Worm (Caenorhabditis elegans) whole organism, L4/young adult: Measurements from ENCODE around the gene unc-69.

Experiments used
- W03F9.2 ChIP-seq: fragments of 150-350 bp; optimal IDR thresholded peaks from 2 replicates; lab custom pipeline; 2014; ENCODE audit warnings: missing biosample characterization, missing genetic modification characterization
- dao-5 ChIP-seq: sonication (generic microtip); optimal IDR thresholded peaks from 2 replicates; lab custom pipeline; 2016; ENCODE audit warnings: missing genotype, missing genetic modification characterization, moderate library complexity, missing compliant biosample characterization
- him-1 ChIP-seq: sonication (generic microtip); optimal IDR thresholded peaks from 2 replicates; lab custom pipeline; 2016; ENCODE audit warnings: missing genotype, missing genetic modification reagents, missing genetic modification characterization, missing compliant biosample characterization

DNA sequence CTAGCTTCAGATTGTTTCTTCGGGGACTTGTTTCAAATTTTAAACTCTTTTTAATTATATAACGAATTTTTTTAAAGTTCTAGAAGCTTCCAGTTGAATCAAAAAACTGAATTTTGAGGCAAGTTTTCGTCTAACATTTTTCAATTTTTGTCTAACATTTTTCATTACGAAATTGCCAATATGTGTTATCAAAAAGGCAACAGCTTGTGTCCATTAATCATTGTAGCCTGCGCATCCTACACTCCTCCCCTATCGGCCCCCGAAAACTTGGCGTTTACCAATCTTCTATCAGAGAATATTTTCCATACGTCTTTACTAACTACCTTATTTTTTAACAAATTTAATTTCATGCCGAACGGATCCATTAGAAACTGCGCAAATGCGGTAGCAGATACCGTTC is 18.7 kb upstream of the unc-69 start, which contains the start of gene vglu-3:
- TF ChIP-seq him-1 (tag; lab: Kevin White, UChicago): no peak
- TF ChIP-seq W03F9.2 (tag; lab: Kevin White, UChicago): no peak
- no peak for TF ChIP-seq dao-5 (tag; lab: Kevin White, UChicago)
